Fruit fly (Drosophila melanogaster): ENCODE measurements around the gene Gr10b.

Gene Gr10b

DNA sequence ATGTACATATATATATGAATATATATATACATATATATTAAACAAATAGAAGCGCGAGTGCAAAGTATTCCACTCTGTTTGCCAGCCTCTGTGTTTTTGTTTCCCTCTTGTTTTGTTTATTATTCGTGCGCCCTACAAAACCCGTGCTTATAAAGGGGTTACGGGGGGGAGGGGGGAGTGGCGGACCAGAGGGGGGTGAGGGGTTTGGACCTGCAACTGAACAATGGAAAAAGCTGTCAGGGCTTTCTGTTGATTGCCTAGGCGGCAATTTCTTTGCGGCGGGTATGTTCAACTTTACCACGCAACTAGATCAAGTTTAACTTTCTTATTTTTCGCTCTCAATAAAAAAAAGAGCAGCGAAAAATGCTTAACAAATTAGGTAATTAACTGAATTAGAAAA, 26.3 kb upstream of the Gr10b start (continued):
- TF ChIP-seq CG10959 (GFP tag; IDR thresholded peaks at IDR 0.05): no peak
- peak; percentile 93 for TF ChIP-seq crol (GFP tag; IDR thresholded peaks at IDR 0.05)
- no peak for TF ChIP-seq CG12299 (tag; optimal IDR thresholded peaks at IDR 0.05)
- TF ChIP-seq lmd (GFP tag; IDR thresholded peaks at IDR 0.05): no peak
- peak; percentile 19 for TF ChIP-seq CG3407 (GFP tag; optimal IDR thresholded peaks at IDR 0.05)
- TF ChIP-seq CG2678 (tag; optimal IDR thresholded peaks at IDR 0.05): peak; percentile 21
- TF ChIP-seq CG7987 (GFP tag; optimal IDR thresholded peaks at IDR 0.05): peak; percentile 20
- peak; percentile 25 for TF ChIP-seq CG6813 (GFP tag; optimal IDR thresholded peaks at IDR 0.05)
- no peak for TF ChIP-seq mld (GFP tag; IDR thresholded peaks at IDR 0.05; ENCODE audit: partially characterized antibody)
- TF ChIP-seq ap (GFP tag; IDR thresholded peaks at IDR 0.05): no peak
- TF ChIP-seq CG11093 (GFP tag; IDR thresholded peaks at IDR 0.05): no peak
- no peak for TF ChIP-seq pho (GFP tag; optimal IDR thresholded peaks at IDR 0.05)
- TF ChIP-seq repo (GFP tag; optimal IDR thresholded peaks at IDR 0.05): no peak
- TF ChIP-seq Antp (GFP tag; optimal IDR thresholded peaks at IDR 0.05): no peak
- no peak for TF ChIP-seq ind (GFP tag; optimal IDR thresholded peaks at IDR 0.05)
- TF ChIP-seq chinmo (GFP tag; IDR thresholded peaks at IDR 0.05; ENCODE audit: partially characterized antibody): 0 out of 4 replicates have a peak, but pooled peaks have one; percentile 19
- TF ChIP-seq CG10543 (GFP tag; optimal IDR thresholded peaks at IDR 0.05): peak; percentile 39
- no peak for TF ChIP-seq zfh1 (GFP tag; IDR thresholded peaks at IDR 0.05)
- no peak for TF ChIP-seq CG10565 (GFP tag; optimal IDR thresholded peaks at IDR 0.05)
- TF ChIP-seq lab (GFP tag; optimal IDR thresholded peaks at IDR 0.05): peak; percentile 33
- no peak for TF ChIP-seq CG11456 (GFP tag; IDR thresholded peaks at IDR 0.05)
- no peak for TF ChIP-seq bsh (GFP tag; optimal IDR thresholded peaks at IDR 0.05)
- no peak for TF ChIP-seq HHEX (GFP tag; optimal IDR thresholded peaks at IDR 0.05)
- TF ChIP-seq exex (tag; optimal IDR thresholded peaks at IDR 0.05): no peak
- no peak for TF ChIP-seq CG11560 (tag; IDR thresholded peaks at IDR 0.05)
- TF ChIP-seq sens (GFP tag): no peak
- peak; percentile 7 for TF ChIP-seq PHDP (tag; optimal IDR thresholded peaks at IDR 0.05)
- no peak for TF ChIP-seq gsb-n (tag; optimal IDR thresholded peaks at IDR 0.05)
- TF ChIP-seq CG8290 (GFP tag; optimal IDR thresholded peaks at IDR 0.05): no peak
- peak in 1 of 2 experiments; percentile 19 for TF ChIP-seq CG8290 (tag; optimal IDR thresholded peaks at IDR 0.05)
- no peak for TF ChIP-seq CG11398 (GFP tag; optimal IDR thresholded peaks at IDR 0.05)
- TF ChIP-seq Xbp1 (GFP tag; optimal IDR thresholded peaks at IDR 0.05): no peak
- TF ChIP-seq CG3995 (GFP tag; optimal IDR thresholded peaks at IDR 0.05): no peak
- TF ChIP-seq CG15269 (tag; optimal IDR thresholded peaks at IDR 0.05): peak; percentile 14

dm6 chrX:11433930-11434329, 20.9 kb upstream of the Gr10b start:
- TF ChIP-seq Hr78 (GFP tag; optimal IDR thresholded peaks at IDR 0.05) (peak in 1 of 2 experiments; percentile 30), ftz-f1 (GFP tag; optimal IDR thresholded peaks at IDR 0.05) (peak; percentile 30), sc (optimal IDR thresholded peaks at IDR 0.05) (no peak), sc (GFP tag; optimal IDR thresholded peaks at IDR 0.05) (no peak), chinmo (GFP tag; IDR thresholded peaks at IDR 0.05; ENCODE audit: partially characterized antibody) (peak; percentile 46; the same call in 1 of the 4 replicates), knrl (GFP tag; IDR thresholded peaks at IDR 0.05; ENCODE audit: partially characterized antibody) (no peak), CG13894 (tag; optimal IDR thresholded peaks at IDR 0.05) (peak; percentile 62), CG2889 (GFP tag; IDR thresholded peaks at IDR 0.05) (0 out of 3 replicates have a peak, but pooled peaks have one; percentile 39), pita (GFP tag; optimal IDR thresholded peaks at IDR 0.05) (peak; percentile 22), CG4707 (GFP tag; optimal IDR thresholded peaks at IDR 0.05) (no peak)
